Fruit fly (Drosophila melanogaster): ENCODE data around the gene CG9547.

The CG9547 gene

dm6 chr2L:6473076-6474037 lies 21.0 kb downstream of the CG9547 start, which contains the start of gene mmy (continued):
- TF ChIP-seq crol (GFP tag; IDR thresholded peaks at IDR 0.05) (no peak), CG14710 (tag; optimal IDR thresholded peaks at IDR 0.05) (peak; percentile 33), Atf6 (GFP tag; IDR thresholded peaks at IDR 0.05) (peak; percentile 9; the same call in 1 of the 2 replicates), usp (GFP tag; optimal IDR thresholded peaks at IDR 0.05) (no peak), C15 (GFP tag; IDR thresholded peaks at IDR 0.05) (no peak), CG43689 (GFP tag; IDR thresholded peaks at IDR 0.05) (no peak), fd102C (GFP tag; optimal IDR thresholded peaks at IDR 0.05) (no peak), CG15011 (GFP tag; optimal IDR thresholded peaks at IDR 0.05) (peak; percentile 6), CG10543 (GFP tag; optimal IDR thresholded peaks at IDR 0.05) (peak; percentile 94), cg (GFP tag; optimal IDR thresholded peaks at IDR 0.05) (peak; percentile 98), CG8281 (tag; optimal IDR thresholded peaks at IDR 0.05) (no peak), Fer1 (GFP tag; optimal IDR thresholded peaks at IDR 0.05) (peak; percentile 38), CG15479 (GFP tag; optimal IDR thresholded peaks at IDR 0.05) (peak; percentile 83), CG18476 (GFP tag; optimal IDR thresholded peaks at IDR 0.05) (peak; percentile 38), CG16815 (GFP tag; optimal IDR thresholded peaks at IDR 0.05) (no peak), ATbp (GFP tag; optimal IDR thresholded peaks at IDR 0.05) (no peak), CG4707 (GFP tag; optimal IDR thresholded peaks at IDR 0.05) (peak; percentile 38), HLH3B (GFP tag; IDR thresholded peaks at IDR 0.05) (peak; percentile 34; the same call in 1 of the 2 replicates), CG18262 (tag; optimal IDR thresholded peaks at IDR 0.05) (peak; percentile 68), pho (GFP tag; optimal IDR thresholded peaks at IDR 0.05) (peak; percentile 31), oc (tag; optimal IDR thresholded peaks at IDR 0.05) (peak; percentile 7), CG13894 (tag; optimal IDR thresholded peaks at IDR 0.05) (peak; percentile 43), sna (GFP tag; IDR thresholded peaks at IDR 0.05; ENCODE audit: partially characterized antibody) (peak; percentile 52; the same call in 1 of the 2 replicates), Dek (tag; optimal IDR thresholded peaks at IDR 0.05) (peak; percentile 56), fd96Cb (tag; optimal IDR thresholded peaks at IDR 0.05) (peak; percentile 47), CG10274 (GFP tag; optimal IDR thresholded peaks at IDR 0.05) (no peak), TFAM (GFP tag; optimal IDR thresholded peaks at IDR 0.05) (no peak), CG4404 (GFP tag; IDR thresholded peaks at IDR 0.05) (no peak), Xbp1 (GFP tag; optimal IDR thresholded peaks at IDR 0.05) (peak; percentile 18), corto (GFP tag; optimal IDR thresholded peaks at IDR 0.05) (no peak), CG17568 (GFP tag; optimal IDR thresholded peaks at IDR 0.05) (no peak)

- no peak for TF ChIP-seq Hr3 (GFP tag; optimal IDR thresholded peaks at IDR 0.05)
- no peak for TF ChIP-seq pb (GFP tag; optimal IDR thresholded peaks at IDR 0.05)
- TF ChIP-seq CG5180 (GFP tag; optimal IDR thresholded peaks at IDR 0.05) = peak; percentile 34
- no peak for TF ChIP-seq Ptx1 (GFP tag; IDR thresholded peaks at IDR 0.05)
- TF ChIP-seq Hey (tag; optimal IDR thresholded peaks at IDR 0.05) = no peak
- TF ChIP-seq Trl (optimal IDR thresholded peaks at IDR 0.05) = peak in 1 of 2 experiments; percentile 17
- no peak for TF ChIP-seq Trl (GFP tag; optimal IDR thresholded peaks at IDR 0.05)
- no peak for TF ChIP-seq CG31388 (GFP tag; optimal IDR thresholded peaks at IDR 0.05)
- no peak for TF ChIP-seq Dll (GFP tag; IDR thresholded peaks at IDR 0.05; ENCODE audit: partially characterized antibody)
- TF ChIP-seq Xbp1 (GFP tag; optimal IDR thresholded peaks at IDR 0.05) = no peak
- no peak for TF ChIP-seq ftz-f1 (GFP tag; optimal IDR thresholded peaks at IDR 0.05)
- TF ChIP-seq CG2712 (tag; optimal IDR thresholded peaks at IDR 0.05) = peak; percentile 35
- TF ChIP-seq ems (GFP tag; optimal IDR thresholded peaks at IDR 0.05) = no peak
- no peak for TF ChIP-seq psq (GFP tag; optimal IDR thresholded peaks at IDR 0.05)
- TF ChIP-seq gsb-n (tag; optimal IDR thresholded peaks at IDR 0.05) = no peak
- no peak for TF ChIP-seq CG6791 (GFP tag; IDR thresholded peaks at IDR 0.05; ENCODE audit: partially characterized antibody)
- TF ChIP-seq jumu (GFP tag; optimal IDR thresholded peaks at IDR 0.05) = no peak
- TF ChIP-seq CG6813 (GFP tag; optimal IDR thresholded peaks at IDR 0.05) = no peak
Observed at dm6 chr2L:6471978-6472776, 22.2 kb downstream of the CG9547 start.

Data from whole organism, embryonic.